Worm (Caenorhabditis elegans) whole organism, early embryonic: ENCODE results near the gene C25F6.8.

ENCODE experiments used
- F13C5.2 ChIP-seq: sonication (generic microtip); optimal IDR thresholded peaks from 2 replicates; lab custom pipeline; 2017; ENCODE audit warnings: mild to moderate bottlenecking, missing genetic modification characterization, inconsistent platforms, missing compliant biosample characterization
- ama-1 ChIP-seq: fragments of 150-350 bp; optimal IDR thresholded peaks from 2 replicates; lab custom pipeline; 2014
- hmg-4 ChIP-seq: fragments of 200-800 bp; sonication (Bioruptor generic); optimal IDR thresholded peaks from 2 replicates; lab custom pipeline; 2018; ENCODE audit warnings: mild to moderate bottlenecking, missing genetic modification characterization, missing compliant biosample characterization

DNA sequence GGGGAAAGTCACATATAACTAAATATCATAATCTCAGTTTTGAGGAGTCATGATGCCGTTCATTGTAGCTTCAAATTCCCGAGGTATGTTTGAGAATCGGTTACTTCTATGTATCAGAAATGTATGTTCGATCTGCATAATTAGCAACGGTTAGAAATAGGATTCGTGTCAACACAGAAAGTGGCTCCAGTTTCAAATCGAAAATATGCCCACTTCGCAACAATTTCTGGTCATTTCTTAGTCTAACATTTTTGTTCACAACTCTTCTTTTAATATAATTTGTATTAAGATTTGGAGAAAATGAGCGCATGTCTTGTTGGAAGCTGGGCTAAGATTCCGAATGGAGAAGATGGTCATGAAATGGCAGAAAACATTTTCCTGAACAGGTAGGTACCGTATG lies 34.5 kb upstream of the C25F6.8 start, which contains the start of gene pks-1:
- TF ChIP-seq ama-1 (lab: Kevin White, UChicago), result no peak
- TF ChIP-seq F13C5.2 (tag; lab: Kevin White, UChicago), result no peak
- no peak for TF ChIP-seq hmg-4 (GFP tag; lab: Kevin White, UChicago)
